2 worm cellular contexts compared by ENCODE assay signal in genomic region chrIV:8762471-8762870, ce11.
A peak's percentile ranks its signal among the peaks of the same experiment; 100 is the strongest.
TF ChIP-seq lines count a peak whose summit lies in the region.

No protein-coding gene starts in this region.

TF ChIP-seq in whole organism, L2 larva, 48 proteins besides CTCF, POLR2A, EP300 and RAD21 (continued from another document):
- peak; percentile 62 for TF ChIP-seq sma-9 (GFP tag; optimal IDR thresholded peaks at IDR 0.05; lab: Kevin White, UChicago)
- no peak for TF ChIP-seq sma-9 (tag; optimal IDR thresholded peaks at IDR 0.05; lab: Kevin White, UChicago)

TF ChIP-seq in whole organism, late embryonic, 69 proteins besides CTCF, POLR2A, EP300 and RAD21 (continued from another document):
- no peak for TF ChIP-seq ceh-22 (tag; optimal IDR thresholded peaks at IDR 0.05; lab: Kevin White, UChicago)
- TF ChIP-seq ahr-1 (tag; optimal IDR thresholded peaks at IDR 0.05; lab: Kevin White, UChicago), result no peak
- TF ChIP-seq ets-4 (tag; optimal IDR thresholded peaks at IDR 0.05; lab: Kevin White, UChicago), result no peak
- TF ChIP-seq ceh-2 (tag; optimal IDR thresholded peaks at IDR 0.05; lab: Kevin White, UChicago), result no peak
- TF ChIP-seq ceh-9 (tag; optimal IDR thresholded peaks at IDR 0.05; lab: Kevin White, UChicago), result no peak
- no peak for TF ChIP-seq hlh-30 (tag; optimal IDR thresholded peaks at IDR 0.05; lab: Kevin White, UChicago; ENCODE audit: insufficient read depth)
- no peak for TF ChIP-seq C08G9.2 (tag; optimal IDR thresholded peaks at IDR 0.05; lab: Kevin White, UChicago)
- TF ChIP-seq eyg-1 (tag; optimal IDR thresholded peaks at IDR 0.05; lab: Kevin White, UChicago), result no peak
- TF ChIP-seq K09A11.1 (tag; optimal IDR thresholded peaks at IDR 0.05; lab: Kevin White, UChicago; ENCODE audit: insufficient read depth), result no peak
- TF ChIP-seq Y22D7AL.16 (tag; optimal IDR thresholded peaks at IDR 0.05; lab: Kevin White, UChicago), result no peak
- TF ChIP-seq pqm-1 (tag; optimal IDR thresholded peaks at IDR 0.05; lab: Kevin White, UChicago), result no peak
